Worm (Caenorhabditis elegans) whole organism, L4/young adult: ENCODE data around the gene sdpn-1.

Experiments
- W03F9.2 ChIP-seq: fragments of 150-350 bp; optimal IDR thresholded peaks from 2 replicates; lab custom pipeline; 2014; ENCODE audit warnings: missing biosample characterization, missing genetic modification characterization
- dao-5 ChIP-seq: sonication (generic microtip); optimal IDR thresholded peaks from 2 replicates; lab custom pipeline; 2016; ENCODE audit warnings: missing genotype, missing genetic modification characterization, moderate library complexity, missing compliant biosample characterization
- him-1 ChIP-seq: sonication (generic microtip); optimal IDR thresholded peaks from 2 replicates; lab custom pipeline; 2016; ENCODE audit warnings: missing genotype, missing genetic modification reagents, missing genetic modification characterization, missing compliant biosample characterization

The sdpn-1 gene

ce11 chrX:7982047-7982446, 16.0 kb downstream of the sdpn-1 start, which contains the start of gene his-71:
his-71 (minus strand) TSS chrX:7982070.
- TF ChIP-seq him-1 (tag; lab: Kevin White, UChicago) (no peak), dao-5 (no peak), W03F9.2 (tag; lab: Kevin White, UChicago) (no peak)

ce11 chrX:7977452-7977851, 20.6 kb downstream of the sdpn-1 start:
- TF ChIP-seq him-1 (tag; lab: Kevin White, UChicago) (no peak), W03F9.2 (tag; lab: Kevin White, UChicago) (no peak), dao-5 (no peak)

DNA sequence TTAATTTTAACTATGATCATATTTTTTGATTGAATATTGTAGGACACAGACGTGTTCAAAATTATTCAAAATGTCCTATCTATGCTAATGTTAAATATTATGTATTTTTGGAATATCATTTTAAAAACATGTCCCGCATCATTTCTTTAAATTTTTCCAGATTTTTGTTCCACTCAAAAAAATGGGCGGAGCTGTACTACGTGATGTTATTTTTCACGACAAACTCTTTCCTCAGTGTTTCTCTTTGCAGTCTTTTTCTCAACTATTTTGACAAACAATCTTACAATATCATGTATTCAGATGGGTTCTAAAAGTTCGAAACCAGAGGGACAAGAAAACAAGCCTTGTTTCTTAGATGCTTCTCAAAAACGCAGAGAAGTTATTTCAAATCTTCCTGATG, 21.6 kb downstream of the sdpn-1 start, which contains the start of gene F45E1.5:
F45E1.5 (plus strand) TSS at position 301 of the 400 bp plus-strand sequence.
- TF ChIP-seq W03F9.2 (tag; lab: Kevin White, UChicago) (no peak), dao-5 (no peak), him-1 (tag; lab: Kevin White, UChicago) (no peak)

ce11 chrX:7975741-7976140, 22.3 kb downstream of the sdpn-1 start:
- no peak for TF ChIP-seq dao-5
- no peak for TF ChIP-seq him-1 (tag; lab: Kevin White, UChicago)
- TF ChIP-seq W03F9.2 (tag; lab: Kevin White, UChicago), result no peak

DNA sequence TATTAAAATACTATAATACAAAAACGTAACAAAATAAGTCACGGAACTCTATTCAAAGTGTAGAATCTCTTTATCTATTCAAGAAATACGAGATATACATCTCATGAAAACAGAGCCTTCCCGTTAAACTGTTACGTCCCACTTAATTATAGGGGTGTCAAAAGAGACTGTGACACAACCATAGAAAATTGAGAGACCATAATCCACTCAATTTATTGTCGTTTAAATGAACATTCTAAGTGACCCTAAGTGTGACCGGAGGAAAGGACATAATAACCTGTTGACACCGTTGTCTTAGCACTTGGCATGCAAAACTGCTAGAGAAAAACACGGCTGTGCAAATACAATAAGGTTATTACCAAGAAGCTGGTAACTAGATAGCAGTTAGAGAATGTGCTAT, 29.5 kb downstream of the sdpn-1 start:
- TF ChIP-seq him-1 (tag; lab: Kevin White, UChicago) (no peak), dao-5 (no peak)

DNA sequence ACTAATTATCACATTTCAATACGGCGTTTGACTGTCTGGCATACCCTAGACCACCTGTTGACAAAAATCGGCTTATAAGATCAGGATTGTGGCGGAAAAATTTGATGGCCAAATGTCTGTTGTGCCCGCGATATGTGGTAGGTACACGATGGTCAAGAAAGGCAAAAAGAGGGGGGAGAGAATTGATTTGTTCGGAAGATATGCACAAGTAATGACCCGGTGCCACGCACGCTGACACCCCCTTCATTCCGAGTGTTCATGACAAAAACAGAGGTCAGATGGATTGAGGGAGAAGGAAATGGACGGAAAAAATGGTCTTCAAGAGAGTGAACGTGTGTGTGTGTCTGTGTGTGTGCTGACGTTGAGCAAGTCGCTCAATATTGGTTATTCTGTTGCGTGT, 32.6 kb downstream of the sdpn-1 start:
- TF ChIP-seq W03F9.2 (tag; lab: Kevin White, UChicago) (no peak), him-1 (tag; lab: Kevin White, UChicago) (no peak), dao-5 (no peak)

DNA sequence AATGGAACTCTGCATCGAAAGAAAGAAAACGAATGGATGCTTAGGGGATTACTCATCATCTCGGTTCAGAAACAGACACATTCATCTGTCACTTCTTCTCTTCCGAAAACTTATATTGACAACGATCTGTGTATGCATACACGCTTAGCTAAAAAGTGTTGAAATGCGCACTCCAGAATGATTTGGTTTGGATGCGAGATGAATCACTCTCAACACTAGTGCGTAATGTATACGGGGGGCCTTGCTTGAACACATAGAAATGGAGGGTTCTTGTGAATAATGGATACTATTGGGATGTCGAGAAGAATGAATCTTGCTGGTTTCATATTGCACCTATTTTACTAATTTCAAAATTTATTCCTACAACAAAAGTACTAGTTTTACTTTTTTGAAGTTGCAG, 34.0 kb downstream of the sdpn-1 start:
- TF ChIP-seq him-1 (tag; lab: Kevin White, UChicago), result no peak
- no peak for TF ChIP-seq W03F9.2 (tag; lab: Kevin White, UChicago)
- no peak for TF ChIP-seq dao-5

DNA sequence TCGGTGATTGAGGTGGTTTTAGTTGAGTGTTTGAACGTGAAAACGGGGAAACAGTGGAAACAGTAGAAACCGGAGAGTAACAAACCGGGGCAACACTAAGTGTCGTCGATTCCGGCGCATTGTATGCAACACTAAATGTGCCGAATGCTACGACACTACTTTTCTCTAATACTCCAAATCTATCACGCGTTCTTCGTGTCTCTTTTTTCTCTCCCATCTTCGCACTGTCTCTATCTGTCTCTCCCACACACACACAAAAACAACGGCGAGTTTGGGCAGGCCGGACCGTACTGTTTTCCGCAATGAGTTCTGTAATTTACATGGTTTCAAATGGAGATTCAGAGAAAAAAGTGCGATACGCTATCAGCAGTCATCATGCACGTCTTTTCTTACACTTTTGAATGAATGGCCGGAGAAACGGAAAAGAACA, 36.0 kb downstream of the sdpn-1 start:
- TF ChIP-seq W03F9.2 (tag; lab: Kevin White, UChicago), result no peak
- no peak for TF ChIP-seq dao-5
- no peak for TF ChIP-seq him-1 (tag; lab: Kevin White, UChicago)

DNA sequence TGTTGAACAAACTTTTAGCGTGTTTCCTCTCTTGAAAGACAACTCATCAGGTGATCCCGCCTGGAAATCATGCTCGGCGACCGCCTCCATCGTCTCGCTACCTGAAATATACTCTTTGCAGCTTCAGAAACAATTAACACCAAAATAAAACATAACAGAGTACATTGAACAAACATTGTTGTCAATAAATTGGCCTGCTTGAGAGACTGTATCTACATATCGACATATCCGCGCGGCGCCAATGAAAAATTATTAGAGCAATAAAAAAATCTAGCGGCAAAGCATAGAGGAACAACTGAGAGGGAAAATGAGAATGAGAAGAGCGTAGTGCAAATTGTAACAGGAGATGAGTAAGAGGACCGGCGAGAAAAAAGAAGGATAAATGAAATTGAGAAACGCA, 36.4 kb downstream of the sdpn-1 start, which contains the start of gene sem-5:
sem-5 (minus strand) TSS at position 101 of the 400 bp plus-strand sequence.
- no peak for TF ChIP-seq him-1 (tag; lab: Kevin White, UChicago)
- no peak for TF ChIP-seq W03F9.2 (tag; lab: Kevin White, UChicago)
- TF ChIP-seq dao-5, result no peak

ce11 chrX:7958203-7958602, 39.8 kb downstream of the sdpn-1 start, which contains the start of gene sfxn-2:
sfxn-2 (minus strand) TSS chrX:7958303.
- TF ChIP-seq W03F9.2 (tag; lab: Kevin White, UChicago) (no peak), dao-5 (no peak), him-1 (tag; lab: Kevin White, UChicago) (no peak)

DNA sequence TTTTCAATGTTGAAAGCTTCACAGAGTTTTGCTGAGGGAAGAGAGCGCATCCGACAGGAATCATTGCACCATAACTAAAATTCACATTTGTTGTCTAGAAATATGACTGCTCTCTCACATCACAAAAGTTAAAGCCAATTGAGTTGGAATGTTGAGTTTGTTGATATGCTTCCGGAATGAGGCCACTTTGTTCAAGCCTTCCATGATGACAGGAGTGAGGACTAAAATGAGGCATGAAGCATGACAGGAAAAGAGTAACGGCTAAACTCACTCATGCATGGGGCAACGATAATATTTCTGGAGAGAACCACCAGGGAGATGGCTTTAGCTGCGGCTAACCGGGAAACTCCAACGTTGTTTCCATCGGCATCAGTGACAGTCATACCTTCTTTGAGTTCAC, 41.6 kb downstream of the sdpn-1 start:
- TF ChIP-seq W03F9.2 (tag; lab: Kevin White, UChicago), result no peak
- TF ChIP-seq him-1 (tag; lab: Kevin White, UChicago), result no peak
- no peak for TF ChIP-seq dao-5

DNA sequence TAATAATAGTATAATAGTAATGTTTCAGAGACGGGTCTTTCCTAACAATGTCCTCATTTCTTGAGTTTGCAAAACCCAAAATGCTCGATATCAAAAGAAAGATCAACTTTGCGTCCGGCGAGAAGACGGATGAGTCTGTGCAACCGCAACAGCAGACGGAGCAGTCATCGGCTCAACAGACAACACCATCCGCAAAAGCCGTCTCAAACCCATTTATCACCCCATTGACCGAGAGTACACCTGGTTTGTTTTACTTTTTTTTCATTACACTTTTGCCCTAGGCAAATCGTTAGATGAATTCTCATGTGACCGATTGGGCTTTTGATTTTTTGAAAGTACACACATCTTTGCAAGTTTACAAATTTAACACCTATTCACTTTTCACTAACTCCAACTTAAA, 43.7 kb downstream of the sdpn-1 start, which contains the start of gene dct-1:
dct-1 (plus strand) TSS at position 27 of the 400 bp plus-strand sequence.
- no peak for TF ChIP-seq him-1 (tag; lab: Kevin White, UChicago)
- TF ChIP-seq W03F9.2 (tag; lab: Kevin White, UChicago), result no peak
- no peak for TF ChIP-seq dao-5

ce11 chrX:7953695-7954094, 44.3 kb downstream of the sdpn-1 start:
- TF ChIP-seq him-1 (tag; lab: Kevin White, UChicago) (no peak), W03F9.2 (tag; lab: Kevin White, UChicago) (no peak), dao-5 (no peak)

DNA sequence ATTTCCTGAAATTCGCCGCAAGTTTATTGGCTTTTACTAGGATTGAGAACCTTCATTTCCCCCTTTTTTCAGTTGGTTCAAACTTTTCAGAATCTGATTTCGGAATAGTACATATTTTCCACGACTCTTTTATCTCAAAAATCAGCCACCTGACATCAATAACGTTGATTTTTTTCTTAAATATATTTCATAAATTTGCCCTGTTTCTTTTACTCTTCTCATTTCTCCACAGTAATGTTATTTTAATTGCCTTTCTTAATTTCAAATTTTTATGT, 45.0 kb downstream of the sdpn-1 start:
- TF ChIP-seq dao-5, result no peak
- no peak for TF ChIP-seq him-1 (tag; lab: Kevin White, UChicago)
- no peak for TF ChIP-seq W03F9.2 (tag; lab: Kevin White, UChicago)

DNA sequence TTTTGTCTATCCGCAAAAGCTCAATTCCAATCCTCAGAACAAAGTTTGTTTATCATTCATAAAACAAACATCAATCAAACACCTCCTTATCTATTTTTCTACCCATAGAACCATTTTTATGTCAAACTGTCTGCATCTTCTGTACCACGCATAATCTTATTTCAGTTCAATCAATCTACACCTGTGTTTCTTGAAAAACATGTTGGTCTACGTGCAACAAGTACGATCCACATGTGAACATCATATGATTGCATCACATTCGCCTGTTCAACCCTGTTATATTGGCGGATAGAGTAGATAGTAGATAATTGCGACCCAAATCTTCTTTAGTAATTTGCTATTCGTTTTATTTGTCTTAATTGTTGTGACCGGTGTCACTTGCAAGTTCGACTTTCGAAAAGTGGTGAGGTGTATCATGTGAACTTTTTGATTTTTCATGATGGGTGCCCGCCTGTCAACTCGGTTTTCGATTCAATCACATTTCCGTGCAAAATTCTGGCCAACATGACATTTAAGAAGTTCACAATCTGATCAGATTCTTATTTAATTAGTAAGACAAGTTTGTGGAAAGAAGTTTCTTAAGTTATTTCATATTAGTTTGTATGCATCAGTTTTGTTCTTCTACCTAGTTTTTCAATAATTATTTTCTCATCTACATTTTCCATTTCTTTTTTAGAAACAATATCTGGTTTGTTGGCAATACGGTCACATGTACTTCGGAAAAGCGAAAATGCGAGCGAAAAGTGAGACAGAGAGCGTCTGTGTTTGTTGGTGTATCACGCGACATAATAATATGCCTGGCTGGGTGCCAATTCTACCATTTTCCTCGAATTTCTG, 45.6 kb downstream of the sdpn-1 start:
- TF ChIP-seq W03F9.2 (tag; lab: Kevin White, UChicago) (no peak), him-1 (tag; lab: Kevin White, UChicago) (no peak), dao-5 (no peak)
